Fruit fly (Drosophila melanogaster) whole organism, prepupa: ENCODE results near the gene CG42812.
A peak's percentile ranks its signal among the peaks of the same experiment; 100 is the strongest.

ENCODE experiments used
- Blimp-1 ChIP-seq: fragments of 200-800 bp; sonication (Bioruptor generic); optimal IDR thresholded peaks from 3 replicates; lab custom pipeline; 2017; ENCODE audit warnings: missing biosample characterization, missing genetic modification characterization, mild to moderate bottlenecking, moderate library complexity, missing genetic modification reagents
- CG11762 ChIP-seq: fragments of 200-800 bp; sonication (Bioruptor generic); optimal IDR thresholded peaks from 3 replicates; lab custom pipeline; 2016; ENCODE audit warnings: missing biosample characterization, missing genetic modification characterization; ENCODE audit not compliant: insufficient read depth
- CG15336 ChIP-seq: fragments of 200-800 bp; sonication (Bioruptor generic); IDR thresholded peaks from 2 replicates; pipeline ENCODE4 v1.3.6; 2022; ENCODE audit warnings: missing biosample characterization, missing genetic modification characterization
- CG1621 ChIP-seq: fragments of 200-800 bp; sonication (Bioruptor generic); optimal IDR thresholded peaks from 3 replicates; lab custom pipeline; 2018; ENCODE audit warnings: missing biosample characterization, mild to moderate bottlenecking, missing genetic modification characterization
- CG16779 ChIP-seq: fragments of 200-800 bp; sonication (Bioruptor generic); optimal IDR thresholded peaks from 3 replicates; lab custom pipeline; 2017; ENCODE audit warnings: missing biosample characterization, mild to moderate bottlenecking, missing genetic modification characterization
- CG31627 ChIP-seq: fragments of 200-800 bp; sonication (Bioruptor generic); optimal IDR thresholded peaks from 3 replicates; lab custom pipeline; 2016; ENCODE audit warnings: missing biosample characterization, missing genetic modification characterization
- CG34406 ChIP-seq: fragments of 200-800 bp; sonication (Bioruptor generic); optimal IDR thresholded peaks from 3 replicates; lab custom pipeline; 2016; ENCODE audit warnings: missing biosample characterization, missing genetic modification characterization
- CG3919 ChIP-seq: fragments of 200-800 bp; sonication (Bioruptor generic); optimal IDR thresholded peaks from 3 replicates; lab custom pipeline; 2016; ENCODE audit warnings: missing biosample characterization, missing genetic modification characterization
- CG4318 ChIP-seq: fragments of 200-800 bp; sonication (Bioruptor generic); optimal IDR thresholded peaks from 3 replicates; lab custom pipeline; 2017; ENCODE audit warnings: missing biosample characterization, mild to moderate bottlenecking, missing genetic modification characterization
- CG6163 ChIP-seq: fragments of 200-800 bp; sonication (Bioruptor generic); IDR thresholded peaks from 3 replicates; pipeline ENCODE4 v1.3.6; 2022; ENCODE audit warnings: missing biosample characterization, missing genetic modification characterization
- CG6792 ChIP-seq: fragments of 200-800 bp; sonication (Bioruptor generic); optimal IDR thresholded peaks from 3 replicates; lab custom pipeline; 2016; ENCODE audit warnings: missing biosample characterization, missing genetic modification characterization
- CG7368 ChIP-seq: fragments of 200-800 bp; sonication (Bioruptor generic); optimal IDR thresholded peaks from 3 replicates; lab custom pipeline; 2016; ENCODE audit warnings: missing biosample characterization, missing genetic modification characterization
- CG8632 ChIP-seq: fragments of 200-800 bp; sonication (Bioruptor generic); optimal IDR thresholded peaks from 3 replicates; lab custom pipeline; 2016; ENCODE audit warnings: missing biosample characterization, missing genetic modification characterization
- Eip75B ChIP-seq: fragments of 200-800 bp; sonication (Bioruptor generic); optimal IDR thresholded peaks from 3 replicates; lab custom pipeline; 2016; ENCODE audit warnings: missing biosample characterization, missing genetic modification characterization
- Eip93F ChIP-seq: fragments of 200-800 bp; sonication (Bioruptor generic); optimal IDR thresholded peaks from 2 replicates; lab custom pipeline; 2016; ENCODE audit warnings: missing biosample characterization, mild to moderate bottlenecking, missing genetic modification characterization
- Ets21C ChIP-seq: fragments of 200-800 bp; sonication (Bioruptor generic); optimal IDR thresholded peaks from 3 replicates; lab custom pipeline; 2016; ENCODE audit warnings: missing biosample characterization, missing genetic modification characterization
- Gug ChIP-seq: fragments of 200-800 bp; sonication (Bioruptor generic); IDR thresholded peaks from 2 replicates; pipeline ENCODE4 v1.3.6; 2022; ENCODE audit warnings: missing biosample characterization, missing genetic modification characterization
- Hr38 ChIP-seq: sonication (Bioruptor generic); optimal IDR thresholded peaks from 2 replicates; lab custom pipeline; 2016; ENCODE audit warnings: missing biosample characterization, missing genetic modification characterization
- Hr39 ChIP-seq: fragments of 200-800 bp; sonication (Bioruptor generic); optimal IDR thresholded peaks from 2 replicates; lab custom pipeline; 2016; ENCODE audit warnings: missing biosample characterization, missing genetic modification characterization
- Hr4 ChIP-seq: fragments of 200-800 bp; sonication (Bioruptor generic); optimal IDR thresholded peaks from 3 replicates; lab custom pipeline; 2016; ENCODE audit warnings: missing biosample characterization, missing genetic modification characterization
- Lpt ChIP-seq: fragments of 200-800 bp; sonication (Bioruptor generic); optimal IDR thresholded peaks from 3 replicates; lab custom pipeline; 2016; ENCODE audit warnings: missing biosample characterization, missing genetic modification characterization
- Smox ChIP-seq: fragments of 200-800 bp; sonication (Bioruptor generic); optimal IDR thresholded peaks from 3 replicates; lab custom pipeline; 2016; ENCODE audit warnings: missing biosample characterization, missing genetic modification characterization
- Sox14 ChIP-seq: fragments of 200-800 bp; sonication (Bioruptor generic); optimal IDR thresholded peaks from 3 replicates; lab custom pipeline; 2016; ENCODE audit warnings: missing biosample characterization, missing genetic modification characterization
- Sox15 ChIP-seq: fragments of 200-800 bp; sonication (Bioruptor generic); optimal IDR thresholded peaks from 3 replicates; lab custom pipeline; 2016; ENCODE audit warnings: missing biosample characterization, missing genetic modification characterization
- achi ChIP-seq: fragments of 200-800 bp; sonication (Bioruptor generic); optimal IDR thresholded peaks from 3 replicates; lab custom pipeline; 2016; ENCODE audit warnings: missing biosample characterization, missing genetic modification characterization
- dac ChIP-seq: fragments of 200-800 bp; sonication (Bioruptor generic); optimal IDR thresholded peaks from 2 replicates; lab custom pipeline; 2017; ENCODE audit warnings: missing biosample characterization, mild to moderate bottlenecking, missing genetic modification characterization
- dsx ChIP-seq: fragments of 200-800 bp; optimal IDR thresholded peaks from 3 replicates; lab custom pipeline; 2019; ENCODE audit warnings: missing biosample characterization, mild to moderate bottlenecking, missing genetic modification characterization, moderate library complexity; ENCODE audit not compliant: poor library complexity, severe bottlenecking
- eg ChIP-seq: fragments of 200-800 bp; sonication (Bioruptor generic); IDR thresholded peaks from 3 replicates; pipeline ENCODE4 v1.3.6; 2022; ENCODE audit warnings: missing biosample characterization, missing genetic modification characterization
- esn ChIP-seq: fragments of 200-800 bp; sonication (Bioruptor generic); optimal IDR thresholded peaks from 2 replicates; lab custom pipeline; 2016; ENCODE audit warnings: missing biosample characterization, mild to moderate bottlenecking, missing genetic modification characterization, moderate library complexity
- fd59A ChIP-seq: fragments of 200-800 bp; sonication (Bioruptor generic); optimal IDR thresholded peaks from 2 replicates; lab custom pipeline; 2017; ENCODE audit warnings: missing biosample characterization, mild to moderate bottlenecking, missing genetic modification characterization, missing genetic modification reagents
- fd85E ChIP-seq: fragments of 200-800 bp; sonication (Bioruptor generic); optimal IDR thresholded peaks from 3 replicates; lab custom pipeline; 2016; ENCODE audit warnings: missing biosample characterization, missing genetic modification characterization
- lz ChIP-seq: fragments of 200-800 bp; sonication (Bioruptor generic); optimal IDR thresholded peaks from 3 replicates; lab custom pipeline; 2016; ENCODE audit warnings: missing biosample characterization, missing genetic modification characterization
- spab ChIP-seq: fragments of 200-800 bp; sonication (Bioruptor generic); optimal IDR thresholded peaks from 2 replicates; lab custom pipeline; 2017; ENCODE audit warnings: missing biosample characterization, mild to moderate bottlenecking, missing genetic modification characterization, missing genetic modification reagents
- vri ChIP-seq: fragments of 200-800 bp; sonication (Bioruptor generic); optimal IDR thresholded peaks from 3 replicates; lab custom pipeline; 2016; ENCODE audit warnings: missing biosample characterization, mild to moderate bottlenecking, missing genetic modification characterization

Gene CG42812

DNA sequence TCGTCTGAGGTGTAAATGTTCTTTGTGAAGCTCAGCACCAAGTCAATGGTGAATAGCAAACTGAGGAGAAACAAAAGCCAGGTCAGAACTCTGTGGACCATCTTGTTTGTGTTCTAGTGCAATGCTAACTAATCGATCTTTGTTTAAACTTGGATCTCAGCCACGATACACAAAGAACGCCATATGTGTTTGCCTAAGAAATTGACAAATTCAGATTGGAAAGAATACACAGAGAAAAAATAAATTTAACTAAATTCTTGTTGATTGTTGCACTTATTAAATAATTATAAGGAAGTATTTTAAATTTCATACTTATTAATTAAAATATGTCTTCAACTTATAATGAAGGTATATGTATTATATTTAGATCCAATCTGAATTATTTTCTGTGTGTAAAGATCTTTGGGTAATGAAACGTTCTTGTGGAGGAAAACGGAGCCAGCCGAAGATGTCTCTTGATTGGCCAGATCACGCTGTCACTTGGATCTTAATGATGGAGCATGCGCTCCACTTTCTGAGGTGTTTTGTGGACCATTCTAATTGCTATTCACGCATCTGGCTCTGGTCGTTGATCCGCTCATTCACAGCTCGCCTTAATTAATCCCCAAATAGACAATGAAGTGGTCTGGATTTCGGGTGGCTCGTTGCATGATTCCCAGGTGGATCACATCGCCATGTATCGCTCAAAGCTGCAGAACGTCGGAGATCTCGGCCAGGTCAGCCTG, 2.9 kb downstream of the CG42812 start, which contains the start of the genes CG17784 and CG13613:
Gene CG17784 (minus strand): TSS at position 101 of the 725 bp plus-strand sequence.
Gene CG13613 (plus strand): TSS at position 675 of the 725 bp plus-strand sequence.
- TF ChIP-seq fd59A (GFP tag; lab: Kevin White, UChicago) = no peak
- no peak for TF ChIP-seq vri (GFP tag; lab: Kevin White, UChicago)
- no peak for TF ChIP-seq Hr39 (GFP tag; lab: Kevin White, UChicago)

DNA sequence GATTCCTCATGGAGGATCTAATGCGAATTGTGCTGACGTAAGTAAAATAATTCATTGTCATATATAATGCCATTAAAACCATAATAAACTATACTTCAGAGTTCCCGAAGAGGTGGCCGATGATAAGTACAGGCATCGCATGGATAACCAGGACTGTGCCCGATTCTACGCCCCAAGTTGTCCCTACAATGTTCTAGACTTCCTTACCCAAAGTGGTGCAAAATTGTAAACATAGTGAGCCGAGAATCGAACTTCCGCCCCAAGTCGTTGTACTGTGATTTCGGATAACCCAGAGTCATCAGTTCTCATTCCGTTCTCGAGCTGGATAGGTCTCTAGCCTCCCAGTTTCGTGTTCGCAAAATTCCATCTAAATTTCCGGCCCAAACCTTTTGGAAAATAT, 5.1 kb downstream of the CG42812 start, which contains the start of gene CG33340:
Gene CG33340 (plus strand): TSS at position 301 of the 400 bp plus-strand sequence.
- TF ChIP-seq CG1621 (tag; lab: Kevin White, UChicago) (no peak), CG31627 (no peak), Hr39 (GFP tag; lab: Kevin White, UChicago) (no peak), achi (no peak), dsx (GFP tag; lab: Kevin White, UChicago) (no peak), CG6163 (GFP tag; lab: Robert Waterston, UW) (no peak), Lpt (GFP tag; lab: Kevin White, UChicago) (no peak), spab (GFP tag; lab: Kevin White, UChicago) (no peak)

DNA sequence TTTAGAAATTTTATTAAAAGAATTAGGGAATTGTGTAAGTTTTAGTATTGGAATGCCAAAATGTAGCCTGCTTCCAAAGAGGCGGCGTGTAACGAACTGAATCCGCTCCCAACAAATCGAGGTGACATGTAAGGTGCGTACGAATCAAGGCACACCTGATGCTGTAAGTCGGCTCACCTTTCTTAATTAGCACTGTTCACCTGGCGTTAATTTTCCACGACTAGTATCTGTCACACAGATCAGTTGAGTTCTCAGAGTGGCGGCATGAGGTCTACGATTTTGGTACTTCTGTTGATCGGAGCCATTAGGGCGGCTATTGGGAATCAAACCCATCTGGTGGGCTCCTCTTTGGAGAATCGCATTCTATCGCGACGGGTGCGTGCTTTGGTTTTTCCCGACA, 6.4 kb downstream of the CG42812 start, which contains the start of the genes CG5762 and CG33339:
Gene CG5762 (minus strand): TSS at position 101 of the 400 bp plus-strand sequence.
Gene CG33339 (plus strand): TSS at position 265 of the 400 bp plus-strand sequence.
- no peak for TF ChIP-seq CG1621 (tag; lab: Kevin White, UChicago)
- TF ChIP-seq fd59A (GFP tag; lab: Kevin White, UChicago) = no peak
- TF ChIP-seq CG7368 = no peak
- TF ChIP-seq Gug (GFP tag; lab: Robert Waterston, UW) = no peak
- TF ChIP-seq CG6792 (GFP tag; lab: Kevin White, UChicago) = no peak
- TF ChIP-seq CG8632 (GFP tag; lab: Kevin White, UChicago) = no peak
- TF ChIP-seq Smox (GFP tag; lab: Kevin White, UChicago) = no peak

dm6 chr3R:24359957-24360356, 8.0 kb downstream of the CG42812 start, which contains the start of gene CG18528:
CG18528 (minus strand) TSS chr3R:24360144.
- TF ChIP-seq fd85E (GFP tag; lab: Kevin White, UChicago) (no peak), Sox14 (GFP tag; lab: Kevin White, UChicago) (peak; percentile 97)

DNA sequence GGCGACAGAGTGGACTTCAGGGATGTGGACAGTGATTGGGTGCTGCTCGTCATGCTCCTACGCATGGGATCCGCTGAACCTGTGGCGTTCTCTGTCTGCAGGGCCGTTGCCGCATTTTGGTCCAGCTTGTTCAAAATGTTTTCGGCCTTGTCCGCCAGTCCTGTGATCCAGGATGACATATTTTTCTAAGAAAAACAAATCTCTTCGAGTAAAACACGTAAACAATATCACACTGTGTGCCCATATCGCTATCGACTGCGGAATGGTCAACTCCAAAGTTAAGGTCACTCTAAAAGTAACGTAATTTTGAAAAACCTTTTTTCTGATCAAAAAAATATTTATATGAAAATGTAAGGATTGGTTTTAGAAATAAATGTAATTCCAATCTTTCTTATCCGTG, 10.3 kb downstream of the CG42812 start, which contains the start of gene Golgin84:
Gene Golgin84 (minus strand): TSS at position 241 of the 400 bp plus-strand sequence.
- no peak for TF ChIP-seq Hr4 (GFP tag; lab: Kevin White, UChicago)
- no peak for TF ChIP-seq CG1621 (tag; lab: Kevin White, UChicago)
- no peak for TF ChIP-seq CG4318 (GFP tag; lab: Kevin White, UChicago)
- TF ChIP-seq vri (GFP tag; lab: Kevin White, UChicago) = no peak
- TF ChIP-seq lz (GFP tag; lab: Kevin White, UChicago) = no peak
- no peak for TF ChIP-seq CG31627
- TF ChIP-seq Hr39 (GFP tag; lab: Kevin White, UChicago) = no peak
- TF ChIP-seq esn (GFP tag; lab: Kevin White, UChicago) = no peak
- TF ChIP-seq eg = no peak
- TF ChIP-seq Blimp-1 (GFP tag; lab: Kevin White, UChicago) = no peak
- no peak for TF ChIP-seq CG34406 (GFP tag; lab: Kevin White, UChicago)

dm6 chr3R:24353448-24353847, 14.5 kb downstream of the CG42812 start:
- no peak for TF ChIP-seq fd85E (GFP tag; lab: Kevin White, UChicago)
- TF ChIP-seq dac (GFP tag; lab: Kevin White, UChicago) = no peak
- no peak for TF ChIP-seq Hr38 (GFP tag; lab: Kevin White, UChicago)
- no peak for TF ChIP-seq Hr39 (GFP tag; lab: Kevin White, UChicago)
- TF ChIP-seq CG6792 (GFP tag; lab: Kevin White, UChicago) = no peak
- no peak for TF ChIP-seq Blimp-1 (GFP tag; lab: Kevin White, UChicago)
- no peak for TF ChIP-seq CG11762
- TF ChIP-seq spab (GFP tag; lab: Kevin White, UChicago) = no peak
- no peak for TF ChIP-seq CG3919 (GFP tag; lab: Kevin White, UChicago)
- no peak for TF ChIP-seq Sox15 (GFP tag; lab: Kevin White, UChicago)
- no peak for TF ChIP-seq CG16779 (tag; lab: Kevin White, UChicago)
- no peak for TF ChIP-seq CG15336 (GFP tag; lab: Robert Waterston, UW)
- TF ChIP-seq Eip75B (GFP tag; lab: Kevin White, UChicago) = no peak
- TF ChIP-seq lz (GFP tag; lab: Kevin White, UChicago) = no peak
- TF ChIP-seq Eip93F (GFP tag; lab: Kevin White, UChicago) = no peak
- TF ChIP-seq dsx (GFP tag; lab: Kevin White, UChicago) = no peak
- no peak for TF ChIP-seq Ets21C
